Fruit fly (Drosophila melanogaster): Measurements from ENCODE around the gene shams.

The shams gene

DNA sequence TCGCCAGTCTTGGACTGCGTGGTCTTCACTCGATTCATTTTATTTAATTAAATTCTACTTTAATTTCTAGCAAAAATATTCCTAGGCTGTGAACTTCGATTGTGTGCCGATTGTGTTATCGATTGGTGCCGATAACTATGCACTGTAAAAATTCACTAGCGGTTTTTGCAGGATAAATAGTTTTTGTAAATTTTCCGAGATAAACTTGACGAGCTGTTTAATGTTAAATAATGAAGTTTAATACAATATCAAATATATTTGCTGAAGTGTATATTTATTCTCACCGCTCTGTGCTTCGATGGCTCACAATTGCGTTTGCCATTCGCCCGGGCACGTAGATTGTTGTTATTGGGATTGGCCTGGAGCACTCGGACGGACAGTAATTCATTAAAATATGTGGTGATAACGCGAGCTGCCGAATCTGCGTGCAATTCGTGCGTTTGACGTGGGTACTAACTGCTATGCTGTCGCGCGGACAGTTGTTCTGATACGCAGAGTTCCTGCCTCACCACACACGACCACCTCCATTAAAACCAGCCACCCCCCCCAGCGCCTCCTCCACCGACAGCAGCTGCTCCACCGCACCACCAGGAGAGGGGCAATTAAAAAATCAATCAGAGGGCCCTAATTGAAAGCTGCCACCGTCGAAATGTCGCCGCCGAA is 49.4 kb downstream of the shams start, which contains the start of the genes EMC6 and Hr96:
Gene EMC6, minus strand, starts transcription at position 123 of the 663 bp plus-strand sequence.
Gene Hr96, plus strand, starts transcription at position 341 of the 663 bp plus-strand sequence.
- no peak for TF ChIP-seq insv (optimal IDR thresholded peaks at IDR 0.05)
- no peak for TF ChIP-seq Sin3A (optimal IDR thresholded peaks at IDR 0.05)
- TF ChIP-seq h (optimal IDR thresholded peaks at IDR 0.05), result no peak
- TF ChIP-seq Myc (optimal IDR thresholded peaks at IDR 0.05), result no peak
- no peak for TF ChIP-seq psq (optimal IDR thresholded peaks at IDR 0.05)
- TF ChIP-seq ttk (optimal IDR thresholded peaks at IDR 0.05), result no peak

DNA sequence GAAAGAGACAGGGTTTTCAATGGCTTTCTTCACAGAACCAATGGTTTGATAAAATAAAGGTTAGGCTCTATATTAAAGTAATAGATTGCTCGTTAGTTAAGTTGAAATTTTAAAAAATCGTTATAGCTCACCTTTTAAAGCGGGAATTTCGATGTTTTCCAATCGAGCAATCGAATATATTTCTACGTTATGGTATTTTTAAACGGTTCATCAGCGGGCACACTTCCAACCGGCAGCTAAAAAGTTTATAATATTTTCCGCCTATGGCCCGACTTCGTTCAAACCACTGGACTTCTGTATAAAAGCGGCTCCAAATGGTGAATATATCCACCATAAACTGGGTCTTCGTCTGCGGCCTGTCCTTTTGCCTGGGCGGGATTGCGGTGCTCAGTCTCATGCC is 51.4 kb downstream of the shams start, which contains the start of gene beta4GalT7:
Gene beta4GalT7, plus strand, starts transcription at position 201 of the 400 bp plus-strand sequence.
- TF ChIP-seq ttk (optimal IDR thresholded peaks at IDR 0.05) (no peak), h (optimal IDR thresholded peaks at IDR 0.05) (no peak), psq (optimal IDR thresholded peaks at IDR 0.05) (no peak), Myc (optimal IDR thresholded peaks at IDR 0.05) (no peak), Sin3A (optimal IDR thresholded peaks at IDR 0.05) (no peak)
